Worm (Caenorhabditis elegans): ENCODE measurements around the gene rad-50.

DNA sequence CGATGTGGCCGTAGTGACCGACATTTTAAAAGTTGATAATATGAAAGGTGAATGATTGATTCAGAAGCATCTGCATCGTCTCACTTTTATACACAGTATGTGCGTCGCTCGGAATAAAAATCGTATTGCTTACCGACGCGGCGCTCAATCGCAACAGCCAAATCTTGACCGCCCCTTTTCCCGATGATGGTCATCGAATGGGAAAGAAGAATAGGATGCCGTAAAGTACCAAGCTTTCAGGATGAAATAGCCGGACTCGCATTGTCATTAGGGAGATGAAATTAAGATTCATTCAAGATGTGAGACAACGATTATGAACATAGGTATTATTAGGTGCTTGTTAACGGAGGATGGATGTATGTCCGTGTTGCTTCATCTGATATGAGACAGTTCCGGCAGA lies 46.9 kb upstream of the rad-50 start, which contains the start of gene lon-3:
- no peak for TF ChIP-seq ctbp-1 (GFP tag; IDR thresholded peaks at IDR 0.05)
- no peak for TF ChIP-seq ceh-20 (GFP tag; IDR thresholded peaks at IDR 0.05)
- no peak for TF ChIP-seq jun-1 (tag; optimal IDR thresholded peaks at IDR 0.05)
- no peak for TF ChIP-seq F26F4.8 (GFP tag; conservative IDR thresholded peaks at IDR 0.05)
- TF ChIP-seq hlh-30 (tag; optimal IDR thresholded peaks at IDR 0.05; ENCODE audit: insufficient read depth): no peak
- TF ChIP-seq nhr-77 (tag; optimal IDR thresholded peaks at IDR 0.05): no peak
- TF ChIP-seq nhr-111 (GFP tag; optimal IDR thresholded peaks at IDR 0.05): no peak
- no peak for TF ChIP-seq lin-39 (tag; optimal IDR thresholded peaks at IDR 0.05)
- TF ChIP-seq lin-13 (GFP tag; optimal IDR thresholded peaks at IDR 0.05): no peak
- no peak for TF ChIP-seq saeg-2 (GFP tag; IDR thresholded peaks at IDR 0.05)
- TF ChIP-seq hlh-11 (tag; optimal IDR thresholded peaks at IDR 0.05): no peak
